Worm (Caenorhabditis elegans) whole organism, L4/young adult: Measurements from ENCODE around the gene slc-36.3.

Source experiments
- W03F9.2 ChIP-seq: fragments of 150-350 bp; optimal IDR thresholded peaks from 2 replicates; lab custom pipeline; 2014; ENCODE audit warnings: missing biosample characterization, missing genetic modification characterization
- dao-5 ChIP-seq: sonication (generic microtip); optimal IDR thresholded peaks from 2 replicates; lab custom pipeline; 2016; ENCODE audit warnings: missing genotype, missing genetic modification characterization, moderate library complexity, missing compliant biosample characterization
- him-1 ChIP-seq: sonication (generic microtip); optimal IDR thresholded peaks from 2 replicates; lab custom pipeline; 2016; ENCODE audit warnings: missing genotype, missing genetic modification reagents, missing genetic modification characterization, missing compliant biosample characterization

DNA sequence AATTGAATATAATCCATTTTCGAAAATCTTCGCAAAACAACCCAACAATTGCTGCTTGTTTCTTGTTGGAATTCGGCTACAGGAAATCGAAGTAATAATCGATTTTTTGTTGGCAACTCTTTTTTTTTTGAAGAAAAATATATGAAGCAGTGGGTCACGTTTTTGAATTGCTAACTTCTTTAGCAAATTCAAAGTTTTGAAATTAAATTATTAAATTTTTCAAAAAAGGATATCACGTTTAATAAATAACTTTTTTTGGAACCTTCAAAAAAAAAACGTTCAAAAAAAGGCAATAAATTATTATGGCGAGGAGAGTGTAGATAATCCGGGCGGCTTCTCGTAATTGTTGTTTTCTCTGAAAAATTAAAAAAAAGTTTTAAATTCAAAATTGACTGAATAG is 7.8 kb downstream of the slc-36.3 start, which contains the start of gene Y38H6C.15:
- no peak for TF ChIP-seq him-1 (tag; lab: Kevin White, UChicago)
- no peak for TF ChIP-seq W03F9.2 (tag; lab: Kevin White, UChicago)
- TF ChIP-seq dao-5 (tag; lab: Kevin White, UChicago) = no peak
